Fruit fly (Drosophila melanogaster): ENCODE data around the gene CG42714.

- TF ChIP-seq rn (GFP tag; IDR thresholded peaks at IDR 0.05) (no peak), EcR (GFP tag; optimal IDR thresholded peaks at IDR 0.05) (no peak), CG9948 (tag; optimal IDR thresholded peaks at IDR 0.05) (peak; percentile 42), CG10348 (GFP tag; IDR thresholded peaks at IDR 0.05) (no peak)
These were observed 36.4 kb upstream of the CG42714 start for dm6 chr3L:6270283-6270682.
